Worm (Caenorhabditis elegans) whole organism, L1 larva: ENCODE data around the gene klo-1.

ENCODE experiments used
- nhr-71 ChIP-seq: sonication (generic microtip); optimal IDR thresholded peaks from 2 replicates; lab custom pipeline; 2016; ENCODE audit warnings: mild to moderate bottlenecking, missing genetic modification characterization, moderate library complexity, missing compliant biosample characterization
- skn-1 ChIP-seq: fragments of 150-350 bp; optimal IDR thresholded peaks from 2 replicates; lab custom pipeline; 2014; ENCODE audit warnings: missing biosample characterization, missing genetic modification characterization

DNA sequence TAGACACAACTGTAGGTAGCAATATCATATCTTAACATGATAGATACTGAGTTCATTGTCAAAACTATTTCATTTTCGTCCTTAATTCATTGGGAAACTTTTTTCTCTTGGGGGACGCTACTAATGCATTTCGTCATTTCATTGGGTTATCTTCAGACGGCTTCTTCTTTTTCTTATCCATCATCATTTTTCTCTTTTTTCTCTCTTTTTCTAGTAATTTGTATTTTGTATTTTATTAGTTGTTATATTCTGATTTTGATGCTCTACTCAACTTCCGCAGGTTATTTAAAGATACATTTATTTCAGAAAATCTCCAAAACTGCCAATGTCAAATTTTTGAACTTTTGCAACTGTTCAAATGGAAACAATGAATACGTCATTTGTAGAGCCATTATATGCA, 4.5 kb downstream of the klo-1 start, which contains the start of gene npr-35:
- TF ChIP-seq skn-1 (tag; lab: Kevin White, UChicago) (no peak), nhr-71 (tag; lab: Kevin White, UChicago) (no peak)
